Worm (Caenorhabditis elegans) whole organism, late embryonic: ENCODE results near the gene C25E10.7.

Experiments
- F13H6.1 ChIP-seq: sonication (generic microtip); optimal IDR thresholded peaks from 2 replicates; lab custom pipeline; 2016; ENCODE audit warnings: missing genetic modification characterization, missing compliant biosample characterization
- ceh-6 ChIP-seq: fragments of 200-800 bp; sonication (Bioruptor generic); optimal IDR thresholded peaks from 2 replicates; lab custom pipeline; 2018; ENCODE audit warnings: mild to moderate bottlenecking, missing genetic modification characterization, missing compliant biosample characterization
- nhr-11 ChIP-seq: fragments of 150-350 bp; optimal IDR thresholded peaks from 2 replicates; lab custom pipeline; 2014; ENCODE audit warnings: missing biosample characterization, missing genetic modification characterization
- sox-4 ChIP-seq: sonication (generic microtip); optimal IDR thresholded peaks from 2 replicates; lab custom pipeline; 2017; ENCODE audit warnings: mild to moderate bottlenecking, missing genetic modification characterization, inconsistent platforms, missing compliant biosample characterization
- tbx-7 ChIP-seq: sonication (generic microtip); optimal IDR thresholded peaks from 2 replicates; lab custom pipeline; 2016; ENCODE audit warnings: missing genotype, missing genetic modification characterization, missing compliant biosample characterization

DNA sequence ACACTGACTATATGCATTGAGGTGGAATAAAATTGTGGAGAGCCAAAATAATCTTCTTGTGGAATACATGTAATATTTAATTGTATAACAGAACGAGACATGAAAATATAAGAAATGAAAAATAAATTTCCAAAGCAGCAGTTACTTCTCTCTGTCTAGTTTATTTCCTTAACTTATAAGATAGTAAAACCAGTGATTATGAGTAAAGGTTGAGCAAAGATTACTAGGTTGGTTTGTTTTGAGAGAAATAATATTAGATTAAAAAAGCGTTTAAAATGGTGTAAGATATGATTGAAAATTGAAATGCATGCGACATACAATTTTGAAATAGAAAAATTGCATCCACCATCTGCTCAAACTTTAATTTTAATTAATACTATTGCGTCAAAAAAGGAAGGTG is 37.2 kb downstream of the C25E10.7 start, which contains the start of gene srh-201:
- TF ChIP-seq ceh-6 (GFP tag; lab: Kevin White, UChicago) (no peak), tbx-7 (tag; lab: Kevin White, UChicago) (no peak), nhr-11 (no peak), F13H6.1 (tag; lab: Kevin White, UChicago) (no peak), sox-4 (tag; lab: Kevin White, UChicago) (no peak)
